Fruit fly (Drosophila melanogaster): ENCODE results near the gene CG18814.

Gene CG18814

DNA sequence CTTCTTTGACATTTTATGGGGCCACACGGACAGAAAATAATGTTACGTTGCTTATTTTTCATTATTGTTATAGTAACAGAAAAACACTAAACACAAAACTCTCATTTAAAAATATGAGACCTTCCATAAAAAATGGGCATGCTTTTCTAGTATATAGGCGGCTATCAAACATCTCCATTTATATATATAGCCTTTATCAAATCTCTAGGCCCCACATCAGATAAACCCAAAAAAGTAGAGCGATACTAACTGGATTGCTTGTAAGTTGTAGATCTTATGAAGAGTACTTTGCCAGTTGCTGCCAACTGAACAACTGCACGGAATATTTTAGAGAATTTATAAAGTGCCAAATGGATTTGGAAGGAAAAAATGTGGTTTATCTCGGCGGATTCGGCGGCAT lies at the start of gene CG18814:
CG18814 (plus strand) TSS at position 301 of the 400 bp plus-strand sequence.
- TF ChIP-seq CTCF (optimal IDR thresholded peaks at IDR 0.05) (no peak), CG8478 (optimal IDR thresholded peaks at IDR 0.05) (no peak)

DNA sequence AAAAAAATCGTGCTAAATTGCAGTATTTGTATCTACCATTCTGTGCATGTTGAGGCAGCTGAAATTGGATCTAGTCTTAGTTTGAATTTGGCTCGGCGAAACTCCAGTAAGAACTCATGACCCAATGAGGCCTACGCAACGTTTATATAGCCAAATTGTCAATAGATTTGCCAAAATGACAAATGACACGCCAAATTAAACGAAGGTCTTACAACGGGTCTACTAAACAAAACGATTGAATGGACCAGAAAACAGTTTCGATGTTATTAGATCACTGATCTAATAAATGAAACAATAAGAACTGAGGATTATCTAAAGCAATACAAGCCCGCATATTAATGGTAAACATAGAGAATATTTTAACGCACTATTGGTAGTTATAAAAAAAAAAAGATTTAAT lies 48.5 kb upstream of the CG18814 start, which contains the start of gene CG42718:
CG42718 (minus strand) TSS at position 101 of the 400 bp plus-strand sequence.
- TF ChIP-seq CTCF (optimal IDR thresholded peaks at IDR 0.05) = no peak
- no peak for TF ChIP-seq CG8478 (optimal IDR thresholded peaks at IDR 0.05)

DNA sequence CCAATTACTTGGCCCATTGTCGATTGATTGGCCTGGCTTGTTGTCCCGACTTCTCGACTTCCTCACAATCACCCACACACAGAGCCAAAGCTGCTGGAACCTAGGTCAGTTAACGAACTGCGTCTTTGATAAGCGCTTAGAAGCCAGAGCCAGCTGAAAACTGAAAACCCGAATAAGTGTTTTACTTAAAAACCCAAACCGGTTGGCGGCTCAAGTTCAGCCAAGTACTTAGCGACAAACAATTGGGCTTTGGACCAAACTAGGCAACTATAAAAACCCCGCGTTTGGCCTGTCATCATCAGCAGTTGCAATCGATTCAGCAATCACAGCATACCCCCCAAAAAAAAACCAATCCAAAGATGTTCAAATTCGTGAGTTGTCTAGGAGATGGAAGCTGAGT lies 46.3 kb upstream of the CG18814 start, which contains the start of gene CG13059:
CG13059 (plus strand) TSS at position 301 of the 400 bp plus-strand sequence.
- TF ChIP-seq CG8478 (optimal IDR thresholded peaks at IDR 0.05) = no peak
- no peak for TF ChIP-seq CTCF (optimal IDR thresholded peaks at IDR 0.05)

DNA sequence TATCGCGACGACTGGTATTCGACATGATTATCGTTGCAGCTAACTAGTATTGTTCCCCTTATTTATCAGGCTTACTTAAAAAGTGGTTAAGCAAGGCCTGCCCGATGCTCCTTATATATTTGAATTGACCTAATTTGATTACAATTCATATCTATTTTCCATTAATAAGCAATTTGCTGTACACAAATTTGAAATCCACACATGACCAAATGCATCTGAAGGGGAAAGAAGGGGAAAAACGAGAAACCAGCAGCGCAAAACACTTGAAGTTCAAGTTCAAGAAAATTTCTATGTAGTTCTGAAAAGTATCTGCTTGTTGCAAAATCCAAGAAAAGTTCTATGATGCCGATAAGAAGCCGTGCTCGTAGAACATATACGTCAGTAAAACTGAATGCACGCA lies 43.0 kb upstream of the CG18814 start, which contains the start of the genes CG13040 and CG13039:
CG13040 (minus strand) TSS at position 101 of the 400 bp plus-strand sequence.
CG13039 (minus strand) TSS at position 106 of the 400 bp plus-strand sequence.
- TF ChIP-seq CG8478 (optimal IDR thresholded peaks at IDR 0.05) (no peak), CTCF (optimal IDR thresholded peaks at IDR 0.05) (no peak)

DNA sequence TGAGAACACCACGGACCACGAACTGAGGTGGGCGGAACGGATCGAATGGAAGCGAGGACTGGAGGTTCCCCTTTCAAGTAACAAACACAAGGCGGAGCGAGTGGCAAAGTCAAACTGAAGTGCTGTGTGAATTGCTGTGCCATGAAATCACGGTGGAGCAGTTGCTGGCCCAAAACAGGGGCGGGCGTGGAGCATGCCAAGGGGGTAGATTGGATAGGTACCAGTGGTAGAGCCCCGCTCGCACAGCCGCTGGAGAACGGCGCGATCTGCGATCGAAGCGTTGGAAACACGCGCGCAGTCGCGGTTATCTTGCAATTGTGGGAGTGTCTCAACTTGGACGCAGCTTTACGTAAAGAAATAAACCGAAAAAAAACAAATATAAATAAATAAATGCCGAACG lies 41.9 kb upstream of the CG18814 start, which contains the start of gene CG13038:
CG13038 (minus strand) TSS at position 118 of the 400 bp plus-strand sequence.
- TF ChIP-seq CTCF (optimal IDR thresholded peaks at IDR 0.05) (no peak), CG8478 (optimal IDR thresholded peaks at IDR 0.05) (no peak)

DNA sequence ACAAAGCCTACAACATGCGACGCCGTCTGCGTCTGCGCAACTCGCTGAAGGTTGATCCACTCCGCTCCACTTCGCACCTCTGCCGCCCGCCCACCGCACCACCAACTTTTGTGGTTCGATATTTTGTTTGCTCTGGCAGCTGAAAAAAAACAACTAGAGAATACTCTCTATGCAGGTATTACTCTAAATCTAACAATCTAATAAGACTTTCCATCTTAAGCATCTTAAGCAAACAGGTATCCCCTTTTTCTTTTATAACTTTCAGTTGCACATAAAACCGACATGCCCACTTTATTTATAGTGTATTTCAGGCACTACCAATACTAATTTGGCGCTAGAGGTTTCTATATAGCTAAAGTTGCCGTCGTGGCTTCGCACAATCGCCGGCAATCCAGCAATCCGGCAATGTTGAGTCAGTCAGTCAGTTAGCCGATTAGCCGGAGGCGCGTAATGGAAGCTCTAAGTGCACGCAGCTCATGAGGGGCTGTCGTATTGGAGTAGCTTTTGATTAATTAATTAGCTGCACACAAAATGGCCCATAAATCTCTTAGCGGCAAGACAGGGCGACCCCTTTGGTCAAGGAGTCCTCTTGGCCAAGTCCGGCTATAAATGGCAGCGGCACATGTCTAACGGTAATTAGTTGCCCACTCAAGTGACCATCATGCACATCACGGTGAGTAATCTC lies 41.3 kb upstream of the CG18814 start, which contains the start of gene CG13058:
CG13058 (plus strand) TSS at position 635 of the 685 bp plus-strand sequence.
- TF ChIP-seq CTCF (optimal IDR thresholded peaks at IDR 0.05) (no peak), CG8478 (optimal IDR thresholded peaks at IDR 0.05) (no peak)

DNA sequence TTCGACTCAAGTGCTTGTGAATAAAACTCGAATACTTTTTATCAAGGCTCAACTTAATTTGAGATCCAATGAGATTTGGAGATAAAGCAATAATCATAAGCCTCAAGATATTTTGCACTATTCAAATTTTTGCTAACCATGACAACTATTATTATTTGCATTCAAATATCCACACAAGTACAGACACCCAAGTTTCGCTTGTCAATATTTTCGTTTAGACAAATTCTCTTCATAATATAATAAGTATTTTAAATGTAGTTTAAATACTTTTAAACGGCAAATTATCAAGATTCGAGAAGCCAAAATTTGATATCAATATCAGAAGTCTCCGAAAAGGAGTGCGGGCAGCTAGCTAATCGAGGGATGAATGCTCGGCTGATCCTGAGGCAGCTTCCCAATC lies 40.1 kb upstream of the CG18814 start, which contains the start of gene CG33061:
CG33061 (plus strand) TSS at position 301 of the 400 bp plus-strand sequence.
- TF ChIP-seq CG8478 (optimal IDR thresholded peaks at IDR 0.05) (no peak), CTCF (optimal IDR thresholded peaks at IDR 0.05) (no peak)

DNA sequence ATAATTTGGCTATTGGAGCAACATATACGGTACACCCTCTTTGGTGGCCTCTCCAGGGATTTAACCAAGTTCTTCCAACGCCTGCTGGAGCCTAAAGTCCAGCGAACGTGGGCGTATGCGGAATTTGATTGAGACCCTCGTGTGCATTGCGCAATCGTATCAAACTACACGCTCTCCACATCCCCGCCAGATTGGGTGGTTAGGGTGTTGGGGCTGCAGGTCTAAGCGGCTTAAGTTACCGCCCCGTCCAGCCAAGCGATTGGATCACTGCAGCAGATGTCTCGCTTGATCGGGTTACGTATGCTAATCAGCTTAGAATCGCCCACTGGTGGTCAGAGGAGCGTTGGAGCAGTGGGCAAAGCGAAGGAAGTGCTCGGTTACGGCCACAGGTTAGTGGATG lies 38.9 kb upstream of the CG18814 start, which contains the start of gene CG33060:
CG33060 (plus strand) TSS at position 301 of the 400 bp plus-strand sequence.
- TF ChIP-seq CG8478 (optimal IDR thresholded peaks at IDR 0.05) (no peak), CTCF (optimal IDR thresholded peaks at IDR 0.05) (no peak)

DNA sequence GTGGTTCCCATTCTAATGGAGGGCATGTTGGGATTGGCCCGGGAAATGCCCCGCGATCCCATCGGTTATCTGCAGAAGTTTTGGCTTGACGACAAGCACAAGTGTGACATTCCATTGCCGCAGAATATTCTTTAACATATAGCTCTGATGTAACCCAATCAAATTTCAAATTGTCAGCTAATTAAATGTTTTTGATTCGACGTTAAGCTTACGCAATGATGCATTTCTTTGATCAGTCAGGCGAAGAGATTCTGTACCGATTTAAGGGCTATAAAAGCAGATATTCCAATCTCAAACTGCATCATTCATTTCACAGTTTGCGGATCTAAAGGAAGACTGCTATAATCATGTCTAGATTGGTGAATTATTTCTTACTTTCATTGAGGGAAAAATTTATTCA lies 38.0 kb upstream of the CG18814 start, which contains the start of gene retinin:
retinin (plus strand) TSS at position 301 of the 400 bp plus-strand sequence.
- TF ChIP-seq CTCF (optimal IDR thresholded peaks at IDR 0.05) (no peak), CG8478 (optimal IDR thresholded peaks at IDR 0.05) (no peak)

DNA sequence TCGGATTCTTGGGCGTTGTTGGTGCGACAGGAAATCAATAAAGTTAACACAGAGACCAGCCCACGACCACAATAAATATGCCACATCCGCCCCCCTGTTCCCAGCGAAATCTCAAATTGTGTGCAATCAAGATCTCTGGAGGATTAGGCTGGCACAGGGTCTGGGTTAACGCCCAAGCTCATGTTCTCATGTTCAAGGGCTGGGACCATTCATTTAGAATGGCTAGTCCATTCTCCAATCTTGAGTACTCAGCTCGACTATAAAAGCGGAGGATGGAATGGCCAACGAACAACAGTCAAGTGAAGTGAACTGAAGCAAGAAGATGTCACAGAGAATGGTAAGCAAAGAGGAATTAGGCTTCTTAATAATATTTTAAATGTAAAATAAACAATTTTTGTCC lies 36.6 kb upstream of the CG18814 start, which contains the start of gene CG13056:
CG13056 (plus strand) TSS at position 301 of the 400 bp plus-strand sequence.
- TF ChIP-seq CTCF (optimal IDR thresholded peaks at IDR 0.05) = no peak
- TF ChIP-seq CG8478 (optimal IDR thresholded peaks at IDR 0.05) = no peak

DNA sequence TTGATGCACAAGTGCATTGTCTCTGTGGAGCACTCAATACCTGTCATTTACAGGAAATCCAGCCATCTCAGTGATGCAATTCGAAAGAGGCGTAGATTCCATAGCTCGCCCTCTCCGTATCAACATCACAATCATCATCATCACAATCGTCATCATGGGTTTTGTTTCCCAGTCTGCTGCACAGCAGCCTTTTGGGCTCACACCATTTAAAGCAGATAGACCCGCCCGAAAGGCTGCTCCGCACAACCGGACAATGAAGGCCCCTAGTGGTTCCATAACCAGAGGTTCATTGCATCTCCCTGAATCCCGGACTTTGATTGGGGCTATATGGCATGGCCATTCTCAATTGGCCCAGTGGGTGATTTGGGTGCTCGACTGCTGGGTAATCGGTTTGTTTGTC lies 34.8 kb upstream of the CG18814 start:
- TF ChIP-seq CG8478 (optimal IDR thresholded peaks at IDR 0.05) = no peak
- TF ChIP-seq CTCF (optimal IDR thresholded peaks at IDR 0.05) = no peak

DNA sequence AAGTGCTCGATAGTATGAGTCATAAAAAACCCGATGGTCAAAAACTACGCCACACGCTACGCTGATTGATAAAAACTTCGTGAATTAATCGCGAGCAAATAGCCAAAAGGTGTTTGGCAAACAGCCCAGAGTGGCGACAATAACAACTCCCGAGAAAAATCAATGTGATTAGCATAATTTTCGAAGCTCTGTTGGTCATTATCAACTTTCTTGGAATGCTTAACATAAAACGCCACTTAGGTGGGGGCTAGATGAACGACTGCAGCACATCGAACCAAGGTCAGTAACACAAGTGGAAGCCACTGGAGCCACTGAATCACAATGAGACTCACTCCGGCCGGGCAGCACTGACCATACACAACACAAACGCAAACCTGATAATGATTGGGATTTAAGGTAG lies 31.9 kb upstream of the CG18814 start:
- TF ChIP-seq CTCF (optimal IDR thresholded peaks at IDR 0.05) = no peak
- TF ChIP-seq CG8478 (optimal IDR thresholded peaks at IDR 0.05) = no peak

DNA sequence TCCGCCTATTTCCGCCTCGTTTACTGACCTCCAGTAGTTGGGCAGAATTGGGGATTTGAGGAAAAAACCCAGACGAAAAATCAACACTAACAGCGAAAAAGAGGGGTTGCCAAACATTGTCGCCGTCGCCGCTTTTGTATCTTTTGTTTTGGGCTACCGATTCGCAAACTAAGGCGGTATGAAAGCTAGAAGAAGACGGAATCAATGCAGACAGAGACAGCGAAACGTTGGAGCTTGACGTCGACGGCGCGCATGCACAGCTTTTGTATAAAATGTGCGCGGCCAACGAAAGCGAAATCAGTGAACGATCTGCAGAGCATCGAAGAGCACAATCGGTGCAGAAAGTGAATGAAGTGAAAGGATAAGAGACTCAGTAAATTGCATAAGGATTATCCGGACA lies 30.9 kb upstream of the CG18814 start, which contains the start of gene CG4998:
CG4998 (plus strand) TSS at position 301 of the 400 bp plus-strand sequence.
- TF ChIP-seq CG8478 (optimal IDR thresholded peaks at IDR 0.05) = no peak

DNA sequence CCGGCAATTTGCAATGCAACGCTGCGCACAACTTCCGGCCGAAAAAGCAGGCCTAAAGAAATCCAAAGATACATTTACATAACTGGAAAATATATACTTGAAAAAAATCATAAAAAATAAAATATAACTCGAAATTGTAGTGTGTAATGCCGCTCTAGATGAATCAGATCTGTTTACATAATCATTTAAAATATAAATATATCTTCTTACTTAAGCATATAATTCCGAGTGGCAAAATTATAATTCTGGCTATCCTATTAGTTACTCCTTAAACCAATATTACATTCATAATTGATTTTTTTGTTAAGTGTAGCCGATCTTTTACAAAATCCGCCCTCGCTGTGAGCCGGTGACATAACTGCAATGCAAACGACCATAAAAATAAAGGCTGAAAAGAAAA lies 30.2 kb upstream of the CG18814 start:
- TF ChIP-seq CG8478 (optimal IDR thresholded peaks at IDR 0.05) = no peak
- no peak for TF ChIP-seq CTCF (optimal IDR thresholded peaks at IDR 0.05)

DNA sequence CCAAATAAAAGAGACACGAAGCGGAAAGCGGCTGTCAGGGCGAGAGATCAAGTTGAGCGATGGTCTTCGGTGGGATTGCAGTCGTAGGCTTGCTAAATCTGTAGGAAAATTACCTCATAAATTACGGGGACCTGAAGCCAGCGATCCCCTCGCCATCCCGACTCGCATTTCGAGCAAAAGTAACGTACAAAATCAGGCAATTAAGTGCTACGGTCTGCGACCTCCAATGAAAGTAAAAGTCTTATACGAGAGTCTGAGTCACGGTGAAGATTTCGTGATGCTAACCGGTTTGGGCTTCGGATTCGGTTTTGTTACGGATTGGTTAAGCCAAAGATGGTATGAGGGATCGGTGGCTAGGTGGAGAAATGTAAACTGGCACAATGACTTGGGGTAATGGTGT lies 29.8 kb upstream of the CG18814 start:
- TF ChIP-seq CG8478 (optimal IDR thresholded peaks at IDR 0.05) (no peak), CTCF (optimal IDR thresholded peaks at IDR 0.05) (no peak)

DNA sequence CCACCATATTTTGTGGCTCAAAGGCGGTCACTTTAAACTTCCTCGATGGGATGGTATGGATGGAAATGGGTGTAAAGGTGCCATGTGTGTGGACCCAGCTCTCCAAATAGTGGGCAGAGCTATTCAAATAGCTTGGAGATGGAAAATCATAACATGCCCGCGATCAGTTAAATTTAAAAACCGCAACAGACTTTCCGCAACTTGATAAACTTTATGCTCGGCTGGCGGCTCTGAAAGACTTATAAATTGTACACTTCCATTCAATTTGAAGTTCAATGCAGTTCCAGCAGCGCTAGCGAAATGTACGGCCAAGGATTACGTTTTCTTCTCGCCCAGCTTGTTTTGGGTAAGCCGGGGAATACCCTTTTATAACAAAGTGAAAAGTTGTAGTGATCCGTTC lies 23.6 kb upstream of the CG18814 start, which contains the start of gene CG33257:
CG33257 (plus strand) TSS at position 301 of the 400 bp plus-strand sequence.
- TF ChIP-seq CTCF (optimal IDR thresholded peaks at IDR 0.05) (no peak), CG8478 (optimal IDR thresholded peaks at IDR 0.05) (no peak)
